Fruit fly (Drosophila melanogaster) whole organism, pupa: ENCODE measurements around the gene CG43062.

Source experiments
- CG10348 ChIP-seq: fragments of 200-800 bp; sonication (Bioruptor generic); IDR thresholded peaks from 2 replicates; pipeline ENCODE4 v1.3.6; 2022; ENCODE audit warnings: missing biosample characterization, missing genetic modification characterization
- CG12605 ChIP-seq: fragments of 200-800 bp; sonication (Bioruptor generic); IDR thresholded peaks from 2 replicates; pipeline ENCODE4 v1.3.6; 2022; ENCODE audit warnings: missing biosample characterization, missing genetic modification characterization
- CG13204 ChIP-seq: fragments of 200-800 bp; sonication (Bioruptor generic); optimal IDR thresholded peaks from 2 replicates; lab custom pipeline; 2018; ENCODE audit warnings: missing biosample characterization, mild to moderate bottlenecking, missing genetic modification characterization, moderate library complexity
- CG14655 ChIP-seq: fragments of 200-800 bp; sonication (Bioruptor generic); optimal IDR thresholded peaks from 3 replicates; lab custom pipeline; 2017; ENCODE audit warnings: mild to moderate bottlenecking, missing biosample characterization, missing genetic modification reagents, missing genetic modification characterization
- CG15710 ChIP-seq: fragments of 200-800 bp; sonication (Bioruptor generic); optimal IDR thresholded peaks from 2 replicates; lab custom pipeline; 2018; ENCODE audit warnings: missing biosample characterization, mild to moderate bottlenecking, missing genetic modification characterization, moderate library complexity
- CG17806 ChIP-seq: fragments of 200-800 bp; sonication (Bioruptor generic); optimal IDR thresholded peaks from 2 replicates; lab custom pipeline; 2018; ENCODE audit warnings: missing biosample characterization, mild to moderate bottlenecking, missing genetic modification characterization, moderate library complexity
- CG32121 ChIP-seq: fragments of 200-800 bp; sonication (Bioruptor generic); IDR thresholded peaks from 2 replicates; pipeline ENCODE4 v1.3.6; 2022; ENCODE audit warnings: missing biosample characterization, missing genetic modification characterization
- CG34367 ChIP-seq: fragments of 200-800 bp; sonication (Bioruptor generic); optimal IDR thresholded peaks from 2 replicates; lab custom pipeline; 2018; ENCODE audit warnings: missing biosample characterization, mild to moderate bottlenecking, missing genetic modification characterization
- CG4496 ChIP-seq: fragments of 200-800 bp; sonication (Bioruptor generic); IDR thresholded peaks from 3 replicates; pipeline ENCODE4 v1.3.6; 2022; ENCODE audit warnings: missing biosample characterization, missing genetic modification characterization
- CG8159 ChIP-seq: fragments of 200-800 bp; sonication (Bioruptor generic); optimal IDR thresholded peaks from 3 replicates; lab custom pipeline; 2018; ENCODE audit warnings: missing biosample characterization, mild to moderate bottlenecking, missing genetic modification characterization, moderate library complexity
- CG8301 ChIP-seq: fragments of 200-800 bp; sonication (Bioruptor generic); optimal IDR thresholded peaks from 2 replicates; lab custom pipeline; 2018; ENCODE audit warnings: missing biosample characterization, mild to moderate bottlenecking, missing genetic modification characterization
- CG9948 ChIP-seq: fragments of 200-800 bp; sonication (Bioruptor generic); optimal IDR thresholded peaks from 2 replicates; lab custom pipeline; 2018; ENCODE audit warnings: missing biosample characterization, mild to moderate bottlenecking, missing genetic modification characterization, moderate library complexity
- D1 ChIP-seq: fragments of 200-800 bp; sonication (Bioruptor generic); optimal IDR thresholded peaks from 2 replicates; lab custom pipeline; 2018; ENCODE audit warnings: missing biosample characterization, mild to moderate bottlenecking, missing genetic modification characterization, moderate library complexity
- EcR ChIP-seq: fragments of 200-800 bp; sonication (Bioruptor generic); optimal IDR thresholded peaks from 3 replicates; lab custom pipeline; 2019; ENCODE audit warnings: missing biosample characterization, missing genetic modification characterization, mild to moderate bottlenecking, moderate library complexity, missing genetic modification reagents
- Ets98B ChIP-seq: fragments of 200-800 bp; sonication (Bioruptor generic); IDR thresholded peaks from 2 replicates; pipeline ENCODE4 v1.3.6; 2022; ENCODE audit warnings: missing biosample characterization, missing genetic modification characterization
- Pif1A ChIP-seq: fragments of 200-800 bp; sonication (Bioruptor generic); optimal IDR thresholded peaks from 3 replicates; lab custom pipeline; 2016; ENCODE audit warnings: missing biosample characterization, missing genetic modification characterization
- Pif1B ChIP-seq: fragments of 200-800 bp; sonication (Bioruptor generic); optimal IDR thresholded peaks from 3 replicates; lab custom pipeline; 2016; ENCODE audit warnings: missing biosample characterization, missing genetic modification characterization
- Snoo ChIP-seq: fragments of 200-800 bp; sonication (Bioruptor generic); optimal IDR thresholded peaks from 3 replicates; lab custom pipeline; 2017; ENCODE audit warnings: missing biosample characterization, mild to moderate bottlenecking, missing genetic modification characterization, inconsistent platforms
- fd96Ca ChIP-seq: fragments of 200-800 bp; sonication (Bioruptor generic); IDR thresholded peaks from 3 replicates; pipeline ENCODE4 v1.3.6; 2022; ENCODE audit warnings: missing biosample characterization, missing genetic modification characterization
- gl ChIP-seq: fragments of 200-800 bp; sonication (Bioruptor generic); optimal IDR thresholded peaks from 2 replicates; lab custom pipeline; 2018; ENCODE audit warnings: missing biosample characterization, mild to moderate bottlenecking, missing genetic modification characterization
- rn ChIP-seq: fragments of 200-800 bp; sonication (Bioruptor generic); IDR thresholded peaks from 2 replicates; pipeline ENCODE4 v1.3.6; 2022; ENCODE audit warnings: missing biosample characterization, missing genetic modification characterization

Gene CG43062

dm6 chr3R:11778012-11778865 is 28.1 kb downstream of the CG43062 start:
- peak; percentile 44; the same call in 1 of the 3 replicates for TF ChIP-seq CG4496 (GFP tag; lab: Robert Waterston, UW)
- no peak for TF ChIP-seq CG17806 (tag; lab: Kevin White, UChicago)
- TF ChIP-seq CG15710 (tag; lab: Kevin White, UChicago) = peak; percentile 72
- peak; percentile 55 for TF ChIP-seq EcR (GFP tag; lab: Kevin White, UChicago)
- TF ChIP-seq CG13204 (GFP tag; lab: Kevin White, UChicago) = peak; percentile 61
- TF ChIP-seq CG14655 = peak; percentile 75
- TF ChIP-seq CG32121 (GFP tag; lab: Robert Waterston, UW) = peak; percentile 57; the same call in 1 of the 2 replicates
- TF ChIP-seq CG9948 (tag; lab: Kevin White, UChicago) = peak; percentile 44
- 0 out of 2 replicates have a peak, but pooled peaks have one; percentile 9 for TF ChIP-seq rn (GFP tag; lab: Robert Waterston, UW)
- no peak for TF ChIP-seq Pif1B
- peak; percentile 64 for TF ChIP-seq CG12605 (GFP tag; lab: Robert Waterston, UW)
- peak; percentile 57 for TF ChIP-seq CG34367
- TF ChIP-seq Ets98B (GFP tag; lab: Robert Waterston, UW) = peak; percentile 72
- TF ChIP-seq fd96Ca = peak; percentile 67
- no peak for TF ChIP-seq D1 (tag; lab: Kevin White, UChicago)
- TF ChIP-seq gl (tag; lab: Kevin White, UChicago) = peak; percentile 27
- TF ChIP-seq CG10348 (GFP tag; lab: Robert Waterston, UW) = 0 out of 2 replicates have a peak, but pooled peaks have one; percentile 5
- peak; percentile 63 for TF ChIP-seq Snoo
- peak; percentile 57 for TF ChIP-seq CG8159 (tag; lab: Kevin White, UChicago)
- no peak for TF ChIP-seq CG8301 (tag; lab: Kevin White, UChicago)
- peak; percentile 47 for TF ChIP-seq Pif1A (GFP tag; lab: Kevin White, UChicago)

dm6 chr3R:11778879-11779278 is 28.7 kb downstream of the CG43062 start:
- peak; percentile 84 for TF ChIP-seq fd96Ca
- no peak for TF ChIP-seq CG9948 (tag; lab: Kevin White, UChicago)
- TF ChIP-seq CG12605 (GFP tag; lab: Robert Waterston, UW) = 0 out of 2 replicates have a peak, but pooled peaks have one; percentile 15
- TF ChIP-seq Snoo = no peak
- peak; percentile 40; the same call in 1 of the 2 replicates for TF ChIP-seq CG32121 (GFP tag; lab: Robert Waterston, UW)
- TF ChIP-seq Ets98B (GFP tag; lab: Robert Waterston, UW) = peak; percentile 78
- no peak for TF ChIP-seq CG34367
- no peak for TF ChIP-seq D1 (tag; lab: Kevin White, UChicago)
- peak; percentile 82 for TF ChIP-seq CG4496 (GFP tag; lab: Robert Waterston, UW)
- no peak for TF ChIP-seq CG10348 (GFP tag; lab: Robert Waterston, UW)
- no peak for TF ChIP-seq CG14655
- no peak for TF ChIP-seq CG13204 (GFP tag; lab: Kevin White, UChicago)
- no peak for TF ChIP-seq CG8159 (tag; lab: Kevin White, UChicago)
- TF ChIP-seq Pif1B = no peak
- no peak for TF ChIP-seq CG17806 (tag; lab: Kevin White, UChicago)
- TF ChIP-seq rn (GFP tag; lab: Robert Waterston, UW) = peak; percentile 6; the same call in 1 of the 2 replicates
- no peak for TF ChIP-seq Pif1A (GFP tag; lab: Kevin White, UChicago)
- TF ChIP-seq CG15710 (tag; lab: Kevin White, UChicago) = no peak
- no peak for TF ChIP-seq gl (tag; lab: Kevin White, UChicago)
- no peak for TF ChIP-seq CG8301 (tag; lab: Kevin White, UChicago)
- no peak for TF ChIP-seq EcR (GFP tag; lab: Kevin White, UChicago)

dm6 chr3R:11779357-11780018 is 29.4 kb downstream of the CG43062 start:
- peak; percentile 71 for TF ChIP-seq gl (tag; lab: Kevin White, UChicago)
- peak; percentile 91 for TF ChIP-seq EcR (GFP tag; lab: Kevin White, UChicago)
- peak; percentile 47 for TF ChIP-seq CG32121 (GFP tag; lab: Robert Waterston, UW)
- peak; percentile 87 for TF ChIP-seq CG8301 (tag; lab: Kevin White, UChicago)
- peak; percentile 74 for TF ChIP-seq CG12605 (GFP tag; lab: Robert Waterston, UW)
- peak; percentile 89 for TF ChIP-seq D1 (tag; lab: Kevin White, UChicago)
- peak; percentile 68 for TF ChIP-seq rn (GFP tag; lab: Robert Waterston, UW)
- peak; percentile 92 for TF ChIP-seq CG14655
- peak; percentile 61 for TF ChIP-seq Ets98B (GFP tag; lab: Robert Waterston, UW)
- peak; percentile 92 for TF ChIP-seq CG34367
- TF ChIP-seq CG13204 (GFP tag; lab: Kevin White, UChicago) = peak; percentile 16
- TF ChIP-seq fd96Ca = peak; percentile 30; the same call in 1 of the 3 replicates
- TF ChIP-seq CG4496 (GFP tag; lab: Robert Waterston, UW) = peak; percentile 65
- TF ChIP-seq CG15710 (tag; lab: Kevin White, UChicago) = peak; percentile 94
- peak; percentile 94 for TF ChIP-seq CG17806 (tag; lab: Kevin White, UChicago)
- peak; percentile 90 for TF ChIP-seq Pif1A (GFP tag; lab: Kevin White, UChicago)
- TF ChIP-seq CG8159 (tag; lab: Kevin White, UChicago) = peak; percentile 96
- TF ChIP-seq CG10348 (GFP tag; lab: Robert Waterston, UW) = 0 out of 2 replicates have a peak, but pooled peaks have one; percentile 8
- peak; percentile 91 for TF ChIP-seq Pif1B
- TF ChIP-seq Snoo = peak; percentile 89
- TF ChIP-seq CG9948 (tag; lab: Kevin White, UChicago) = peak; percentile 95

dm6 chr3R:11780181-11780688 is 30.1 kb downstream of the CG43062 start:
- TF ChIP-seq Pif1A (GFP tag; lab: Kevin White, UChicago) (peak; percentile 89), Snoo (peak; percentile 96), CG12605 (GFP tag; lab: Robert Waterston, UW) (peak; percentile 89), CG9948 (tag; lab: Kevin White, UChicago) (peak; percentile 99), D1 (tag; lab: Kevin White, UChicago) (peak; percentile 99), CG8301 (tag; lab: Kevin White, UChicago) (peak; percentile 97), CG4496 (GFP tag; lab: Robert Waterston, UW) (peak; percentile 97), CG34367 (peak; percentile 96), rn (GFP tag; lab: Robert Waterston, UW) (peak; percentile 92), CG8159 (tag; lab: Kevin White, UChicago) (peak; percentile 99), fd96Ca (peak; percentile 89), CG10348 (GFP tag; lab: Robert Waterston, UW) (peak; percentile 55; the same call in 1 of the 2 replicates), CG13204 (GFP tag; lab: Kevin White, UChicago) (peak; percentile 82), Ets98B (GFP tag; lab: Robert Waterston, UW) (peak; percentile 94), CG17806 (tag; lab: Kevin White, UChicago) (peak; percentile 98), CG15710 (tag; lab: Kevin White, UChicago) (peak; percentile 98), CG32121 (GFP tag; lab: Robert Waterston, UW) (peak; percentile 93), EcR (GFP tag; lab: Kevin White, UChicago) (peak; percentile 8), gl (tag; lab: Kevin White, UChicago) (peak; percentile 86), CG14655 (peak; percentile 99), Pif1B (peak; percentile 96)
